Fruit fly (Drosophila melanogaster) whole organism, prepupa: ENCODE results near the gene ova.

Experiments used
- CG11902 ChIP-seq: fragments of 200-800 bp; sonication (Bioruptor generic); optimal IDR thresholded peaks from 3 replicates; lab custom pipeline; 2016; ENCODE audit warnings: missing biosample characterization, missing genetic modification characterization
- Gug ChIP-seq: fragments of 200-800 bp; sonication (Bioruptor generic); IDR thresholded peaks from 2 replicates; pipeline ENCODE4 v1.3.6; 2022; ENCODE audit warnings: missing biosample characterization, missing genetic modification characterization
- Hr38 ChIP-seq: sonication (Bioruptor generic); optimal IDR thresholded peaks from 2 replicates; lab custom pipeline; 2016; ENCODE audit warnings: missing biosample characterization, missing genetic modification characterization
- Hr39 ChIP-seq: fragments of 200-800 bp; sonication (Bioruptor generic); optimal IDR thresholded peaks from 2 replicates; lab custom pipeline; 2016; ENCODE audit warnings: missing biosample characterization, missing genetic modification characterization
- dac ChIP-seq: fragments of 200-800 bp; sonication (Bioruptor generic); optimal IDR thresholded peaks from 2 replicates; lab custom pipeline; 2017; ENCODE audit warnings: missing biosample characterization, mild to moderate bottlenecking, missing genetic modification characterization

DNA sequence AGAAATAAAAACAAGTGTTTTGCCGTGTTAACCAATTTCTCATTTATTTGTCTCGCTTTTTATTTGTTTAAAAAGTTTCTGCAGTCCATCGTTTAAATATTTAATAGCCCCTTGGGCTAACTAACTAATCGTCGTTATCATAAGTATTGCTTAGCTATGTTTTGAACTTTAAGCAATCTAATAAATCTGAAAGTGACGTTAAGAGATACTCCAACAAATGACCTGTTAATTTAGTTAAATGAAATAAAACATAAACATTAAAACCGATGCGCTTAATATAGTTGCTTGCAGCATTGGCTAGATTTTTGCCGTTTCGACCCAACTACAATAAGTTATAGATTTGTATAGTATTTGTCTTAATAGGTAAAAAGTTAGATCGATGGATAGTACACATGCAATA is 30.3 kb upstream of the ova start:
- TF ChIP-seq Gug (GFP tag; lab: Robert Waterston, UW) (no peak), Hr38 (GFP tag; lab: Kevin White, UChicago) (no peak), dac (no peak), CG11902 (GFP tag; lab: Kevin White, UChicago) (no peak), Hr39 (GFP tag; lab: Kevin White, UChicago) (no peak)
